Fruit fly (Drosophila melanogaster) whole organism, adult: ENCODE data around the gene Oatp74D.

Experiments
- CG11617 ChIP-seq: fragments of 200-800 bp; sonication (Bioruptor generic); optimal IDR thresholded peaks from 2 replicates; lab custom pipeline; 2017; ENCODE audit warnings: mild to moderate bottlenecking, missing biosample characterization, missing genetic modification reagents, missing genetic modification characterization
- CG1620 ChIP-seq: fragments of 200-800 bp; sonication (Bioruptor generic); optimal IDR thresholded peaks from 2 replicates; lab custom pipeline; 2016; ENCODE audit warnings: missing biosample characterization, missing genetic modification characterization
- CG33017 ChIP-seq: fragments of 200-800 bp; sonication (Bioruptor generic); optimal IDR thresholded peaks from 2 replicates; lab custom pipeline; 2018; ENCODE audit warnings: missing biosample characterization, mild to moderate bottlenecking, missing genetic modification characterization, moderate library complexity
- CG5204 ChIP-seq: fragments of 200-800 bp; sonication (Bioruptor generic); optimal IDR thresholded peaks from 2 replicates; lab custom pipeline; 2016; ENCODE audit warnings: missing biosample characterization, missing genetic modification characterization
- CG7045 ChIP-seq: fragments of 200-800 bp; sonication (Bioruptor generic); optimal IDR thresholded peaks from 2 replicates; lab custom pipeline; 2017; ENCODE audit warnings: missing biosample characterization, mild to moderate bottlenecking, missing genetic modification characterization
- Hr96 ChIP-seq: fragments of 200-800 bp; sonication (Bioruptor generic); optimal IDR thresholded peaks from 2 replicates; lab custom pipeline; 2016; ENCODE audit warnings: missing biosample characterization, missing genetic modification characterization
- Mnt ChIP-seq: fragments of 200-800 bp; sonication (Bioruptor generic); optimal IDR thresholded peaks from 2 replicates; lab custom pipeline; 2016; ENCODE audit warnings: missing biosample characterization, mild to moderate bottlenecking, missing genetic modification characterization
- cic ChIP-seq: fragments of 200-800 bp; sonication (Bioruptor generic); optimal IDR thresholded peaks from 2 replicates; lab custom pipeline; 2017; ENCODE audit warnings: missing biosample characterization, mild to moderate bottlenecking, missing genetic modification characterization, moderate library complexity
- cnc ChIP-seq, 2 experiments: fragments of >200 bp; optimal IDR thresholded peaks; 2 replicates each; lab custom pipeline; 2017
- ovo ChIP-seq: fragments of 200-800 bp; sonication (Bioruptor generic); optimal IDR thresholded peaks from 2 replicates; lab custom pipeline; 2016; ENCODE audit warnings: missing biosample characterization, missing genetic modification characterization
- pad ChIP-seq: fragments of 200-800 bp; sonication (Bioruptor generic); optimal IDR thresholded peaks from 3 replicates; lab custom pipeline; 2017; ENCODE audit warnings: missing biosample characterization, missing genetic modification characterization, mild to moderate bottlenecking, moderate library complexity, missing genetic modification reagents
- toe ChIP-seq: fragments of 200-800 bp; sonication (Bioruptor generic); optimal IDR thresholded peaks from 2 replicates; lab custom pipeline; 2016; ENCODE audit warnings: missing biosample characterization, missing genetic modification characterization

DNA sequence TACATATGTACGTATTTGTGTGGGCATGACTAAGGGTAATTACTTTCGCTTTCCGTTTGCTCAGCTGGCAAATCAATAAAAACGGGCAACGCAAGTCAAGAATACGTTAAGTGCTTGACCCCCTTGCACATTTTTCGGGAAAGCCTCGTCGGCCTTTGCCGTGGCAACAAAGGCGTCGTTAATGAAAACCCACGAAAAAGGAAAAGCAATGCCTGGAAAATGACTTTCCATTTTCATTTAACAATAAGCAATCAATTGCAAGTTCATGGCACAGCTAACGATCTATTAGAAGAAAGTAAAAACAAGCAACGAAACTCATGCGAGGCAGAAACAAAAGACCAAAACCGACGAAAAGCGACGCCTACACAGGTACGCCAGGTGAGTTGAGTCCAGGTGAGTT, 9.1 kb downstream of the Oatp74D start:
- TF ChIP-seq CG7045 (no peak), cnc (optimal IDR thresholded peaks at IDR 0.05; lab: Kevin White, UChicago) (no peak), cic (GFP tag; lab: Kevin White, UChicago) (no peak), Hr96 (GFP tag; lab: Kevin White, UChicago) (no peak), Mnt (GFP tag; lab: Kevin White, UChicago) (no peak), CG1620 (GFP tag; lab: Kevin White, UChicago) (no peak), CG5204 (GFP tag; lab: Kevin White, UChicago) (no peak), CG33017 (tag; lab: Kevin White, UChicago) (no peak), ovo (GFP tag; lab: Kevin White, UChicago) (no peak), CG11617 (GFP tag; lab: Kevin White, UChicago) (no peak), toe (no peak), pad (GFP tag; lab: Kevin White, UChicago) (no peak)
